Worm (Caenorhabditis elegans) whole organism, L4/young adult: Measurements from ENCODE around the gene F47G9.6.

Experiments used
- W03F9.2 ChIP-seq: fragments of 150-350 bp; optimal IDR thresholded peaks from 2 replicates; lab custom pipeline; 2014; ENCODE audit warnings: missing biosample characterization, missing genetic modification characterization
- dao-5 ChIP-seq: sonication (generic microtip); optimal IDR thresholded peaks from 2 replicates; lab custom pipeline; 2016; ENCODE audit warnings: missing genotype, missing genetic modification characterization, moderate library complexity, missing compliant biosample characterization
- him-1 ChIP-seq: sonication (generic microtip); optimal IDR thresholded peaks from 2 replicates; lab custom pipeline; 2016; ENCODE audit warnings: missing genotype, missing genetic modification reagents, missing genetic modification characterization, missing compliant biosample characterization

DNA sequence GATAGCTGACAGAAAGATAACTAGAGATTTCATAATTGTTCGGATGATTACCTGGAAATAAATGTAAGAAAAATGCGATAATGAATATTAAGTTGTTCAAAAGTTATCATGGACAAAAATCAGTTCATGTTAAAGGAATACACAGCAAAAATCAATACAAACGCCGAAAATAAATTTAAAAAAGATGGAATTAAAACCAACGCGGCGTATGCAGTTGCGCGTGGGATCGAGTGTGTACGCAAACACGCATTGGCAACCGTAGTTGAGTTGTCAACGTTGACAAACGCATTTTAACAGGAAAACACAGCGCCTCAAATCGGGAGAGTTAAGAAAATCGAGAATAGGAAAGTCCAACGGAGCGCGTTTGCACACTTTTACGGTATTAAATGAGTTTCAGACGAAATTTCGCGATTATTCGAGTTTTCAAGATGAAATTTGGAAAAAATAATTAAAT, 2.3 kb upstream of the F47G9.6 start, which contains the start of gene tmed-10:
- no peak for TF ChIP-seq dao-5
- no peak for TF ChIP-seq him-1 (tag; lab: Kevin White, UChicago)
- TF ChIP-seq W03F9.2 (tag; lab: Kevin White, UChicago), result peak; percentile 77
